Worm (Caenorhabditis elegans) whole organism, young adult: ENCODE results near the gene nmat-1.

ENCODE experiments used
- B0019.2 ChIP-seq: fragments of 200-800 bp; sonication (Bioruptor generic); conservative IDR thresholded peaks from 2 replicates; pipeline ENCODE4 v1.3.6; 2022; ENCODE audit warnings: missing genetic modification reagents, missing genetic modification characterization, missing compliant biosample characterization
- B0035.1 ChIP-seq: sonication (generic microtip); optimal IDR thresholded peaks from 2 replicates; lab custom pipeline; 2016; ENCODE audit warnings: missing genetic modification characterization, mild to moderate bottlenecking, missing compliant biosample characterization, missing genotype, missing genetic modification reagents
- B0261.1 ChIP-seq: sonication (generic microtip); optimal IDR thresholded peaks from 2 replicates; lab custom pipeline; 2016; ENCODE audit warnings: mild to moderate bottlenecking, missing genetic modification characterization, moderate library complexity, missing compliant biosample characterization
- B0336.3 ChIP-seq: fragments of 200-800 bp; sonication (Bioruptor generic); IDR thresholded peaks from 2 replicates; pipeline ENCODE4 v1.3.6; 2022; ENCODE audit warnings: missing genetic modification characterization, missing compliant biosample characterization
- C06A6.2 ChIP-seq: fragments of 200-800 bp; sonication (Bioruptor generic); conservative IDR thresholded peaks from 2 replicates; pipeline ENCODE4 v1.3.6; 2022; ENCODE audit warnings: missing genetic modification characterization, missing compliant biosample characterization
- C17E4.6 ChIP-seq: fragments of 200-800 bp; sonication (Bioruptor generic); IDR thresholded peaks from 2 replicates; pipeline ENCODE4 v1.3.6; 2022; ENCODE audit warnings: missing genetic modification reagents, missing genetic modification characterization, missing compliant biosample characterization
- D2030.7 ChIP-seq: fragments of 200-800 bp; sonication (Bioruptor generic); IDR thresholded peaks from 2 replicates; pipeline ENCODE4 v1.3.6; 2022; ENCODE audit warnings: missing genetic modification reagents, missing genetic modification characterization, missing compliant biosample characterization
- F52B5.7 ChIP-seq: sonication (generic microtip); optimal IDR thresholded peaks from 2 replicates; lab custom pipeline; 2016; ENCODE audit warnings: mild to moderate bottlenecking, missing genetic modification characterization, missing compliant biosample characterization
- Y53F4B.3 ChIP-seq: fragments of 200-800 bp; sonication (Bioruptor generic); IDR thresholded peaks from 2 replicates; pipeline ENCODE4 v1.3.6; 2022; ENCODE audit warnings: missing genetic modification reagents, missing genetic modification characterization, missing compliant biosample characterization
- Y67H2A.10 ChIP-seq: fragments of 200-800 bp; sonication (Bioruptor generic); conservative IDR thresholded peaks from 2 replicates; pipeline ENCODE4 v1.3.6; 2022; ENCODE audit warnings: missing genetic modification reagents, missing genetic modification characterization, missing compliant biosample characterization
- Y95B8A.8 ChIP-seq: fragments of 200-800 bp; sonication (Bioruptor generic); IDR thresholded peaks from 2 replicates; pipeline ENCODE4 v1.3.6; 2022; ENCODE audit warnings: missing genetic modification reagents, missing genetic modification characterization, missing compliant biosample characterization
- atf-7 ChIP-seq: sonication (generic microtip); optimal IDR thresholded peaks from 2 replicates; lab custom pipeline; 2017; ENCODE audit warnings: mild to moderate bottlenecking, missing genetic modification characterization, missing compliant biosample characterization
- athp-1 ChIP-seq: sonication (generic microtip); optimal IDR thresholded peaks from 2 replicates; lab custom pipeline; 2017; ENCODE audit warnings: mild to moderate bottlenecking, missing genetic modification characterization, missing compliant biosample characterization
- bed-1 ChIP-seq: fragments of 200-800 bp; sonication (Bioruptor generic); IDR thresholded peaks from 2 replicates; pipeline ENCODE4 v1.3.6; 2022; ENCODE audit warnings: missing genetic modification reagents, missing genetic modification characterization, missing compliant biosample characterization
- cebp-1 ChIP-seq, 2 experiments: fragments of 200-800 bp in 1 of 2; sonication (Bioruptor generic) in 1 of 2; sonication (generic microtip) in 1 of 2; IDR thresholded peaks in 1 of 2; optimal IDR thresholded peaks in 1 of 2; 2 replicates each; pipeline versions ENCODE4 v1.3.6 to Lab custom; 2017 to 2022; ENCODE audit warnings: missing compliant biosample characterization in 2 of 2, missing genetic modification characterization in 2 of 2, mild to moderate bottlenecking in 1 of 2, missing genetic modification reagents in 1 of 2, moderate library complexity in 1 of 2
- ceh-100 ChIP-seq: fragments of 200-800 bp; sonication (Bioruptor generic); IDR thresholded peaks from 2 replicates; pipeline ENCODE4 v1.3.6; 2022; ENCODE audit warnings: missing genetic modification reagents, missing genetic modification characterization, missing compliant biosample characterization
- ceh-58 ChIP-seq: fragments of 200-800 bp; sonication (Bioruptor generic); IDR thresholded peaks from 2 replicates; pipeline ENCODE4 v1.3.6; 2022; ENCODE audit warnings: missing genetic modification characterization, missing compliant biosample characterization
- ceh-91 ChIP-seq: fragments of 200-800 bp; sonication (Bioruptor generic); IDR thresholded peaks from 2 replicates; pipeline ENCODE4 v1.3.6; 2022; ENCODE audit warnings: missing genetic modification reagents, missing genetic modification characterization, missing compliant biosample characterization
- chd-7 ChIP-seq: sonication (generic microtip); optimal IDR thresholded peaks from 2 replicates; lab custom pipeline; 2016; ENCODE audit warnings: mild to moderate bottlenecking, missing genetic modification characterization, moderate library complexity, missing compliant biosample characterization
- dox-1 ChIP-seq: fragments of 200-800 bp; sonication (Bioruptor generic); IDR thresholded peaks from 2 replicates; pipeline ENCODE4 v1.3.6; 2022; ENCODE audit warnings: missing genetic modification reagents, missing genetic modification characterization, missing compliant biosample characterization
- efl-1 ChIP-seq: fragments of 150-350 bp; optimal IDR thresholded peaks from 2 replicates; lab custom pipeline; 2014; ENCODE audit warnings: missing biosample characterization, missing genetic modification reagents, missing genetic modification characterization
- hsf-1 ChIP-seq: fragments of 200-800 bp; sonication (Bioruptor generic); IDR thresholded peaks from 2 replicates; pipeline ENCODE4 v1.3.6; 2022; ENCODE audit warnings: missing genetic modification reagents, missing genetic modification characterization, missing compliant biosample characterization
- let-526 ChIP-seq: fragments of 200-800 bp; sonication (Bioruptor generic); IDR thresholded peaks from 2 replicates; pipeline ENCODE4 v1.3.6; 2022; ENCODE audit warnings: missing genetic modification reagents, missing genetic modification characterization, missing compliant biosample characterization
- lin-35 ChIP-seq, 3 experiments: fragments of 150-350 bp in 2 of 3; sonication (generic microtip) in 1 of 3; optimal IDR thresholded peaks; 2 replicates each; lab custom pipeline; 2014 to 2018; ENCODE audit warnings: missing biosample characterization in 3 of 3, missing genetic modification characterization in 3 of 3, missing genetic modification reagents in 3 of 3
- lin-40 ChIP-seq: sonication (generic microtip); optimal IDR thresholded peaks from 2 replicates; lab custom pipeline; 2016; ENCODE audit warnings: missing genetic modification characterization, mild to moderate bottlenecking, missing compliant biosample characterization, missing genotype, missing genetic modification reagents
- lin-54 ChIP-seq: fragments of 200-800 bp; sonication (Bioruptor generic); optimal IDR thresholded peaks from 2 replicates; lab custom pipeline; 2018; ENCODE audit warnings: mild to moderate bottlenecking, missing genetic modification characterization, missing compliant biosample characterization
- lsl-1 ChIP-seq: fragments of 200-800 bp; sonication (Bioruptor generic); optimal IDR thresholded peaks from 2 replicates; lab custom pipeline; 2018; ENCODE audit warnings: mild to moderate bottlenecking, missing genetic modification characterization, moderate library complexity, missing compliant biosample characterization
- lsy-27 ChIP-seq: sonication (generic microtip); optimal IDR thresholded peaks from 2 replicates; lab custom pipeline; 2017; ENCODE audit warnings: missing genetic modification characterization, mild to moderate bottlenecking, missing compliant biosample characterization, antibody characterized with exemption, missing genotype, borderline replicate concordance; ENCODE audit not compliant: insufficient read depth
- madf-6 ChIP-seq: fragments of 200-800 bp; sonication (Bioruptor generic); IDR thresholded peaks from 2 replicates; pipeline ENCODE4 v1.3.6; 2022; ENCODE audit warnings: missing genetic modification reagents, missing genetic modification characterization, missing compliant biosample characterization
- mel-28 ChIP-seq: sonication (generic microtip); optimal IDR thresholded peaks from 2 replicates; lab custom pipeline; 2016; ENCODE audit warnings: borderline replicate concordance, mild to moderate bottlenecking, missing genetic modification characterization, missing compliant biosample characterization
- mes-4 ChIP-seq: sonication (generic microtip); optimal IDR thresholded peaks from 2 replicates; lab custom pipeline; 2016; ENCODE audit warnings: missing genotype, missing genetic modification characterization, missing compliant biosample characterization
- nfya-2 ChIP-seq: fragments of 200-800 bp; sonication (Bioruptor generic); IDR thresholded peaks from 2 replicates; pipeline ENCODE4 v1.3.6; 2022; ENCODE audit warnings: missing genetic modification reagents, missing genetic modification characterization, missing compliant biosample characterization
- nhr-179 ChIP-seq: sonication (generic microtip); optimal IDR thresholded peaks from 2 replicates; lab custom pipeline; 2016; ENCODE audit warnings: mild to moderate bottlenecking, missing genetic modification characterization, missing compliant biosample characterization
- rec-8 ChIP-seq, 2 experiments: sonication (generic microtip); optimal IDR thresholded peaks; 2 replicates each; lab custom pipeline; 2016; ENCODE audit warnings: mild to moderate bottlenecking in 2 of 2, missing genetic modification characterization in 2 of 2, missing genetic modification reagents in 2 of 2, missing genotype in 2 of 2, missing biosample characterization in 1 of 2, missing compliant biosample characterization in 1 of 2, moderate library complexity in 1 of 2
- repo-1 ChIP-seq: sonication (generic microtip); optimal IDR thresholded peaks from 2 replicates; lab custom pipeline; 2017; ENCODE audit warnings: mild to moderate bottlenecking, missing genetic modification characterization, missing compliant biosample characterization
- rpc-1 ChIP-seq, 2 experiments: fragments of 150-350 bp in 1 of 2; sonication (generic microtip) in 1 of 2; optimal IDR thresholded peaks; 2 replicates each; lab custom pipeline; 2014 to 2018; ENCODE audit warnings: missing biosample characterization in 1 of 2, missing genetic modification characterization in 1 of 2, missing genetic modification reagents in 1 of 2, missing genotype in 1 of 2
- sdz-38 ChIP-seq: sonication (generic microtip); optimal IDR thresholded peaks from 2 replicates; lab custom pipeline; 2016; ENCODE audit warnings: missing genotype, missing genetic modification characterization, missing compliant biosample characterization
- snpc-1.3 ChIP-seq: sonication (generic microtip); optimal IDR thresholded peaks from 2 replicates; lab custom pipeline; 2017; ENCODE audit warnings: missing genetic modification characterization, mild to moderate bottlenecking, missing compliant biosample characterization, antibody characterized with exemption, moderate library complexity, missing genotype, missing genetic modification reagents; ENCODE audit not compliant: insufficient read depth
- tbp1 ChIP-seq: fragments of 200-800 bp; sonication (Bioruptor generic); optimal IDR thresholded peaks from 2 replicates; lab custom pipeline; 2018; ENCODE audit warnings: mild to moderate bottlenecking, missing genetic modification characterization, missing compliant biosample characterization
- tbx-9 ChIP-seq: sonication (generic microtip); optimal IDR thresholded peaks from 2 replicates; lab custom pipeline; 2016; ENCODE audit warnings: borderline replicate concordance, missing genetic modification characterization, inconsistent platforms, missing compliant biosample characterization
- tlf-1 ChIP-seq: fragments of 200-800 bp; sonication (Bioruptor generic); optimal IDR thresholded peaks from 2 replicates; lab custom pipeline; 2018; ENCODE audit warnings: mild to moderate bottlenecking, missing genetic modification characterization, missing compliant biosample characterization
- unc-62 ChIP-seq: fragments of 150-350 bp; optimal IDR thresholded peaks from 2 replicates; lab custom pipeline; 2014; ENCODE audit warnings: missing biosample characterization, missing genetic modification reagents, missing genetic modification characterization
- ztf-26 ChIP-seq: sonication (generic microtip); optimal IDR thresholded peaks from 2 replicates; lab custom pipeline; 2017; ENCODE audit warnings: missing genetic modification characterization, missing compliant biosample characterization
- ztf-6 ChIP-seq: fragments of 200-800 bp; sonication (Bioruptor generic); IDR thresholded peaks from 2 replicates; pipeline ENCODE4 v1.3.6; 2022; ENCODE audit warnings: missing genetic modification reagents, missing genetic modification characterization, missing compliant biosample characterization

The nmat-1 gene

ce11 chrX:11968024-11968598 is 49.7 kb downstream of the nmat-1 start (continued):
- TF ChIP-seq snpc-1.3 (tag; lab: Kevin White, UChicago) (no peak), bed-1 (GFP tag; lab: Robert Waterston, UW) (no peak), lin-35 (GFP tag; optimal IDR thresholded peaks at IDR 0.05; lab: Kevin White, UChicago) (no peak), chd-7 (tag; lab: Kevin White, UChicago) (no peak), tlf-1 (GFP tag; lab: Kevin White, UChicago) (no peak), hsf-1 (GFP tag; lab: Robert Waterston, UW) (no peak), Y67H2A.10 (GFP tag; lab: Robert Waterston, UW) (no peak), F52B5.7 (no peak), sdz-38 (tag; lab: Kevin White, UChicago) (no peak), rpc-1 (optimal IDR thresholded peaks at IDR 0.05; lab: Kevin White, UChicago) (no peak), rpc-1 (tag; optimal IDR thresholded peaks at IDR 0.05; lab: Kevin White, UChicago) (no peak), Y95B8A.8 (GFP tag; lab: Robert Waterston, UW) (no peak), ceh-91 (GFP tag; lab: Robert Waterston, UW) (no peak), tbp1 (GFP tag; lab: Kevin White, UChicago) (no peak), ceh-58 (no peak), lin-40 (no peak), rec-8 (tag; optimal IDR thresholded peaks at IDR 0.05; lab: Kevin White, UChicago) (no peak), lsl-1 (GFP tag; lab: Kevin White, UChicago) (no peak), mel-28 (no peak), mes-4 (no peak), tbx-9 (no peak), lin-54 (GFP tag; lab: Kevin White, UChicago) (no peak), B0336.3 (peak; percentile 13; the same call in 1 of the 2 replicates), athp-1 (tag; lab: Kevin White, UChicago) (no peak), Y53F4B.3 (GFP tag; lab: Robert Waterston, UW) (no peak), B0019.2 (GFP tag; lab: Robert Waterston, UW) (no peak), ztf-26 (tag; lab: Kevin White, UChicago) (peak; percentile 46), cebp-1 (GFP tag; IDR thresholded peaks at IDR 0.05; lab: Robert Waterston, UW) (no peak), cebp-1 (tag; optimal IDR thresholded peaks at IDR 0.05; lab: Kevin White, UChicago) (peak; percentile 30), dox-1 (GFP tag; lab: Robert Waterston, UW) (no peak), C06A6.2 (no peak; the same call in 1 of the 2 replicates), let-526 (GFP tag; lab: Robert Waterston, UW) (no peak), atf-7 (tag; lab: Kevin White, UChicago) (no peak)

DNA sequence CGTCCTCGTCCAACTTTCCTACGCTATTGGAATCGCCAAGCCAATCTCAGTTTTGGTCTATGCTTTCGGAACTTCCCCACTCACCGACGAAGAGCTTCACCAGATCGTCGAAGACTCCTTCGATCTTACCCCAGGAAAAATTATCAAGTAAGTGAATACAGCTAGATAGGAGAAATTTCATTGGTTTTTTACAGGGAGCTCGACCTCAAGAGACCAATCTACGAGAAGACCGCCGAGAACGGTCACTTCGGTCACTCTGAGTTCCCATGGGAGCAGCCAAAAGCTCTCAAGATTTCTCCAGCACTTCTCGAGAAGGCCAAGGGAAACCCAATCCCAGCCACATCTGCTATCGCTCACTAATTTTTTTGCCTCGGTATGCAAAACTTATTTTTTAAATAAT is 50.8 kb downstream of the nmat-1 start:
- TF ChIP-seq unc-62 (GFP tag; lab: Kevin White, UChicago) (no peak), B0261.1 (tag; lab: Kevin White, UChicago) (no peak), nfya-2 (GFP tag; lab: Robert Waterston, UW) (no peak), nhr-179 (tag; lab: Kevin White, UChicago) (no peak), sdz-38 (tag; lab: Kevin White, UChicago) (no peak), D2030.7 (no peak), C06A6.2 (no peak), ceh-100 (GFP tag; lab: Robert Waterston, UW) (no peak), dox-1 (GFP tag; lab: Robert Waterston, UW) (no peak), lsy-27 (tag; lab: Kevin White, UChicago) (no peak), efl-1 (no peak), rpc-1 (optimal IDR thresholded peaks at IDR 0.05; lab: Kevin White, UChicago) (no peak), rpc-1 (tag; optimal IDR thresholded peaks at IDR 0.05; lab: Kevin White, UChicago) (no peak), madf-6 (GFP tag; lab: Robert Waterston, UW) (no peak), ztf-6 (no peak), repo-1 (tag; lab: Kevin White, UChicago) (no peak), B0035.1 (tag; lab: Kevin White, UChicago) (no peak), C17E4.6 (GFP tag; lab: Robert Waterston, UW) (no peak)
- TF ChIP-seq, all 124 proteins: peak for 0
